Fruit fly (Drosophila melanogaster) whole organism, embryonic: Measurements from ENCODE around the gene CG11893.
A peak's percentile ranks its signal among the peaks of the same experiment; 100 is the strongest.

Experiments
- CG10462 ChIP-seq: fragments of 200-800 bp; sonication (Bioruptor generic); optimal IDR thresholded peaks from 2 replicates; lab custom pipeline; 2016; ENCODE audit warnings: missing biosample characterization, missing genetic modification characterization
- CG13287 ChIP-seq: fragments of 200-800 bp; sonication (Bioruptor generic); IDR thresholded peaks from 2 replicates; pipeline ENCODE4 v1.3.6; 2022; ENCODE audit warnings: missing biosample characterization, missing genetic modification characterization; ENCODE audit not compliant: partially characterized antibody
- CG13296 ChIP-seq: fragments of 200-800 bp; sonication (Bioruptor generic); optimal IDR thresholded peaks from 3 replicates; lab custom pipeline; 2018; ENCODE audit warnings: missing biosample characterization, mild to moderate bottlenecking, missing genetic modification characterization
- CG14014 ChIP-seq: fragments of 200-800 bp; sonication (Bioruptor generic); IDR thresholded peaks from 2 replicates; pipeline ENCODE4 v1.3.6; 2022; ENCODE audit warnings: missing biosample characterization, missing genetic modification characterization
- CG1529 ChIP-seq: fragments of 200-800 bp; sonication (Bioruptor generic); optimal IDR thresholded peaks from 3 replicates; lab custom pipeline; 2018; ENCODE audit warnings: missing biosample characterization, missing genetic modification characterization
- CG15696 ChIP-seq: fragments of 200-800 bp; sonication (Bioruptor generic); optimal IDR thresholded peaks from 2 replicates; lab custom pipeline; 2019; ENCODE audit warnings: missing biosample characterization, mild to moderate bottlenecking, missing genetic modification characterization, moderate library complexity
- CG17829 ChIP-seq: fragments of 200-800 bp; optimal IDR thresholded peaks from 2 replicates; lab custom pipeline; 2019; ENCODE audit warnings: missing biosample characterization, mild to moderate bottlenecking, missing genetic modification characterization, moderate library complexity
- CG17912 ChIP-seq: fragments of 200-800 bp; sonication (Bioruptor generic); optimal IDR thresholded peaks from 2 replicates; lab custom pipeline; 2018; ENCODE audit warnings: missing biosample characterization, mild to moderate bottlenecking, missing genetic modification characterization
- CG18476 ChIP-seq: fragments of 200-800 bp; sonication (Bioruptor generic); optimal IDR thresholded peaks from 2 replicates; lab custom pipeline; 2016; ENCODE audit warnings: missing biosample characterization, mild to moderate bottlenecking, missing genetic modification characterization
- CG18599 ChIP-seq: fragments of 200-800 bp; sonication (Bioruptor generic); optimal IDR thresholded peaks from 3 replicates; lab custom pipeline; 2017; ENCODE audit warnings: missing biosample characterization, missing genetic modification characterization, mild to moderate bottlenecking, moderate library complexity, missing genetic modification reagents
- CG2678 ChIP-seq: fragments of 200-800 bp; sonication (Bioruptor generic); optimal IDR thresholded peaks from 3 replicates; lab custom pipeline; 2019; ENCODE audit warnings: missing biosample characterization, mild to moderate bottlenecking, missing genetic modification characterization, moderate library complexity
- CG42726 ChIP-seq: fragments of 200-800 bp; sonication (Bioruptor generic); IDR thresholded peaks from 2 replicates; pipeline ENCODE4 v1.3.6; 2022; ENCODE audit warnings: missing biosample characterization, missing genetic modification characterization; ENCODE audit not compliant: partially characterized antibody
- CG4328 ChIP-seq: fragments of 200-800 bp; sonication (Bioruptor generic); optimal IDR thresholded peaks from 3 replicates; lab custom pipeline; 2017; ENCODE audit warnings: missing biosample characterization, missing genetic modification reagents, missing genetic modification characterization
- CG7987 ChIP-seq: fragments of 200-800 bp; sonication (Bioruptor generic); optimal IDR thresholded peaks from 2 replicates; lab custom pipeline; 2018; ENCODE audit warnings: missing biosample characterization, mild to moderate bottlenecking, missing genetic modification characterization, moderate library complexity
- CG9727 ChIP-seq: fragments of 200-800 bp; sonication (Bioruptor generic); optimal IDR thresholded peaks from 3 replicates; lab custom pipeline; 2017; ENCODE audit warnings: missing biosample characterization, mild to moderate bottlenecking, missing genetic modification characterization
- D19B ChIP-seq: fragments of 200-800 bp; sonication (Bioruptor generic); optimal IDR thresholded peaks from 2 replicates; lab custom pipeline; 2017; ENCODE audit warnings: missing biosample characterization, mild to moderate bottlenecking, missing genetic modification characterization
- Dip2 ChIP-seq: fragments of 200-800 bp; sonication (Bioruptor generic); IDR thresholded peaks from 2 replicates; pipeline ENCODE4 v1.3.6; 2022; ENCODE audit warnings: missing biosample characterization, missing genetic modification characterization
- Dip3 ChIP-seq: fragments of 200-800 bp; sonication (Bioruptor generic); optimal IDR thresholded peaks from 3 replicates; lab custom pipeline; 2016; ENCODE audit warnings: missing biosample characterization, missing genetic modification characterization
- Doc2 ChIP-seq: fragments of 200-800 bp; sonication (Bioruptor generic); IDR thresholded peaks from 2 replicates; pipeline ENCODE4 v1.3.6; 2022; ENCODE audit warnings: missing biosample characterization, missing genetic modification characterization
- GATAe ChIP-seq: fragments of 200-800 bp; sonication (Bioruptor generic); conservative IDR thresholded peaks from 2 replicates; pipeline ENCODE4 v1.3.6; 2022; ENCODE audit warnings: missing biosample characterization, missing genetic modification characterization
- Hr78 ChIP-seq, 2 experiments: fragments of 200-800 bp in 1 of 2; fragments of >200 bp in 1 of 2; sonication (Bioruptor generic) in 1 of 2; optimal IDR thresholded peaks; 2 replicates each; lab custom pipeline; 2017 to 2019; ENCODE audit warnings: missing biosample characterization in 2 of 2, missing genetic modification characterization in 2 of 2, mild to moderate bottlenecking in 1 of 2, moderate library complexity in 1 of 2
- Lim3 ChIP-seq: fragments of 200-800 bp; sonication (Bioruptor generic); IDR thresholded peaks from 2 replicates; pipeline ENCODE4 v1.3.6; 2022; ENCODE audit warnings: missing biosample characterization, missing genetic modification characterization
- MESR4 ChIP-seq: fragments of 200-800 bp; sonication (Bioruptor generic); optimal IDR thresholded peaks from 2 replicates; lab custom pipeline; 2018; ENCODE audit warnings: missing biosample characterization, mild to moderate bottlenecking, missing genetic modification characterization, moderate library complexity
- Med ChIP-seq: fragments of 200-800 bp; sonication (Bioruptor generic); peaks from one replicate; lab custom pipeline; 2016; ENCODE audit warnings: missing biosample characterization, missing genetic modification characterization, mild to moderate bottlenecking, inconsistent platforms, moderate library complexity
- NC2α ChIP-seq: fragments of 200-800 bp; sonication (Bioruptor generic); optimal IDR thresholded peaks from 2 replicates; lab custom pipeline; 2016; ENCODE audit warnings: missing biosample characterization, missing genetic modification characterization
- NC2β ChIP-seq: fragments of 200-800 bp; sonication (Bioruptor generic); optimal IDR thresholded peaks from 2 replicates; lab custom pipeline; 2016; ENCODE audit warnings: missing biosample characterization, missing genetic modification characterization
- Pdp1 ChIP-seq, 2 experiments: fragments of 200-800 bp; sonication (Bioruptor generic); optimal IDR thresholded peaks; 3 replicates each; lab custom pipeline; 2016; ENCODE audit warnings: missing biosample characterization in 2 of 2, missing genetic modification characterization in 2 of 2, mild to moderate bottlenecking in 1 of 2, moderate library complexity in 1 of 2
- Ptx1 ChIP-seq: fragments of 200-800 bp; sonication (Bioruptor generic); IDR thresholded peaks from 2 replicates; pipeline ENCODE4 v1.3.6; 2022; ENCODE audit warnings: missing biosample characterization, missing genetic modification characterization
- Spps ChIP-seq: fragments of 200-800 bp; sonication (Bioruptor generic); optimal IDR thresholded peaks from 2 replicates; lab custom pipeline; 2018; ENCODE audit warnings: missing biosample characterization, mild to moderate bottlenecking, missing genetic modification characterization
- Trl ChIP-seq, 3 experiments: fragments of >200 bp in 2 of 3; fragments of 200-800 bp in 1 of 3; sonication (Bioruptor generic) in 1 of 3; optimal IDR thresholded peaks; 2 replicates in 1 of 3; 3 replicates in 2 of 3; lab custom pipeline; 2016 to 2017; ENCODE audit warnings: missing biosample characterization in 1 of 3, missing genetic modification characterization in 1 of 3
- danr ChIP-seq: fragments of 200-800 bp; sonication (Bioruptor generic); IDR thresholded peaks from 2 replicates; pipeline ENCODE4 v1.3.6; 2022; ENCODE audit warnings: missing biosample characterization, missing genetic modification characterization
- dati ChIP-seq: fragments of 200-800 bp; sonication (Bioruptor generic); IDR thresholded peaks from 2 replicates; pipeline ENCODE4 v1.3.6; 2022; ENCODE audit warnings: missing biosample characterization, missing genetic modification characterization
- exex ChIP-seq: fragments of 200-800 bp; sonication (Bioruptor generic); optimal IDR thresholded peaks from 4 replicates; lab custom pipeline; 2018; ENCODE audit warnings: missing biosample characterization, mild to moderate bottlenecking, missing genetic modification characterization, moderate library complexity
- jigr1 ChIP-seq: fragments of 200-800 bp; sonication (Bioruptor generic); IDR thresholded peaks from 3 replicates; pipeline ENCODE4 v1.3.6; 2022; ENCODE audit warnings: missing biosample characterization, missing genetic modification characterization
- knrl ChIP-seq: fragments of 200-800 bp; sonication (Bioruptor generic); IDR thresholded peaks from 3 replicates; pipeline ENCODE4 v1.3.6; 2022; ENCODE audit warnings: missing biosample characterization, missing genetic modification characterization; ENCODE audit not compliant: partially characterized antibody
- lab ChIP-seq: fragments of 200-800 bp; sonication (Bioruptor generic); optimal IDR thresholded peaks from 3 replicates; lab custom pipeline; 2017; ENCODE audit warnings: missing biosample characterization, missing genetic modification characterization, mild to moderate bottlenecking, moderate library complexity, missing genetic modification reagents
- lola ChIP-seq, 3 experiments: fragments of >200 bp in 2 of 3; fragments of 200-800 bp in 1 of 3; sonication (Bioruptor generic) in 1 of 3; optimal IDR thresholded peaks; 2 replicates each; lab custom pipeline; 2017 to 2019; ENCODE audit warnings: missing biosample characterization in 3 of 3, missing genetic modification characterization in 3 of 3, mild to moderate bottlenecking in 1 of 3, moderate library complexity in 1 of 3
- nmo ChIP-seq: fragments of 200-800 bp; sonication (Bioruptor generic); optimal IDR thresholded peaks from 2 replicates; lab custom pipeline; 2018; ENCODE audit warnings: missing biosample characterization, mild to moderate bottlenecking, missing genetic modification characterization, moderate library complexity
- org-1 ChIP-seq: fragments of 200-800 bp; sonication (Bioruptor generic); optimal IDR thresholded peaks from 2 replicates; lab custom pipeline; 2017; ENCODE audit warnings: missing biosample characterization, missing genetic modification characterization
- pum ChIP-seq: fragments of 200-800 bp; sonication (Bioruptor generic); optimal IDR thresholded peaks from 2 replicates; lab custom pipeline; 2016; ENCODE audit warnings: missing biosample characterization, missing genetic modification characterization
- schlank ChIP-seq: fragments of 200-800 bp; sonication (Bioruptor generic); optimal IDR thresholded peaks from 2 replicates; lab custom pipeline; 2018; ENCODE audit warnings: missing biosample characterization, mild to moderate bottlenecking, missing genetic modification characterization
- sens ChIP-seq: fragments of 200-800 bp; sonication (Bioruptor generic); peaks from one replicate; lab custom pipeline; 2016; ENCODE audit warnings: missing biosample characterization, missing genetic modification characterization
- slou ChIP-seq: fragments of 200-800 bp; sonication (Bioruptor generic); optimal IDR thresholded peaks from 3 replicates; lab custom pipeline; 2016; ENCODE audit warnings: missing biosample characterization, missing genetic modification characterization
- sqz ChIP-seq: fragments of 200-800 bp; sonication (Bioruptor generic); optimal IDR thresholded peaks from 3 replicates; lab custom pipeline; 2018; ENCODE audit warnings: missing biosample characterization, mild to moderate bottlenecking, missing genetic modification characterization
- sug ChIP-seq: fragments of 200-800 bp; optimal IDR thresholded peaks from 2 replicates; lab custom pipeline; 2019; ENCODE audit warnings: missing biosample characterization, mild to moderate bottlenecking, missing genetic modification characterization, moderate library complexity
- tup ChIP-seq: fragments of 200-800 bp; sonication (Bioruptor generic); optimal IDR thresholded peaks from 2 replicates; lab custom pipeline; 2016; ENCODE audit warnings: missing biosample characterization, mild to moderate bottlenecking, missing genetic modification characterization, moderate library complexity
- wek ChIP-seq: fragments of 200-800 bp; sonication (Bioruptor generic); optimal IDR thresholded peaks from 3 replicates; lab custom pipeline; 2018; ENCODE audit warnings: missing biosample characterization, mild to moderate bottlenecking, missing genetic modification characterization, moderate library complexity
- zfh2 ChIP-seq: fragments of 200-800 bp; sonication (Bioruptor generic); optimal IDR thresholded peaks from 2 replicates; lab custom pipeline; 2016; ENCODE audit warnings: missing biosample characterization, missing genetic modification characterization

The CG11893 gene

DNA sequence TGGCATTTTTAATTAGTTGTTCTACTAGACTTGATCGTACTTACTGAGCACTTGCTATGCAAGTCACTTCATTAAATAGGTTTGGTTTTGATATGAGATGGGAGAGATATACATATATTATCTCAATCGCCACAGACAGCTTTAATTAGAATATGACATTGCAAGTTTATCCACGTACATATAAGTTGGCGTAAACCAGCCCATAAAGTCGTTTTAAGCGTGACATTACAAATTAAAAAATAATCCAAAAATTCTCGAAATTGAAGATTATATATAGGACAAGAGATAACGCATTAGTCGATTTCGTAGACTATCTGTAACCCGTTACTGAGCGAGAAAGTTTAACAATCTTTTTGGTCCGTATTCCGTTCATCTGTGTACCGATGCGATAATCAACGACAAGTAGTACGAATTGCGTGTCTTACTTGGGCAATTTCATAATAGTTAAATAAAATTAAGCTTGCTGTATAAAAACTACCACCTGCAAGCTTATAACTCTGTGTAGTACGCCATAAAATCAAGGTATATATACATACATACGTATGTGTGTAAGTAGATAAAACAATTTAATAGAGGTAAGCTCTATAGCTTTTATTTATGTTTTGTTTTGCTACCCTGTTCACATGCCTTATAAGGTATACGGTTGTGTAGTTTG is 30.5 kb downstream of the CG11893 start, which contains the start of gene CG10560 (continued):
- TF ChIP-seq Dip2 (GFP tag; lab: Robert Waterston, UW) (no peak), CG42726 (no peak), Pdp1 (GFP tag; optimal IDR thresholded peaks at IDR 0.05; lab: Kevin White, UChicago) (peak in 1 of 2 experiments; percentile 54), NC2β (GFP tag; lab: Kevin White, UChicago) (no peak), MESR4 (GFP tag; lab: Kevin White, UChicago) (no peak), CG4328 (GFP tag; lab: Kevin White, UChicago) (no peak), CG13296 (GFP tag; lab: Kevin White, UChicago) (peak; percentile 46), CG18599 (GFP tag; lab: Kevin White, UChicago) (no peak), nmo (GFP tag; lab: Kevin White, UChicago) (no peak), CG10462 (GFP tag; lab: Kevin White, UChicago) (no peak), dati (GFP tag; lab: Robert Waterston, UW) (no peak), CG17829 (no peak), zfh2 (no peak), pum (GFP tag; lab: Kevin White, UChicago) (no peak), Doc2 (GFP tag; lab: Robert Waterston, UW) (no peak), D19B (peak; percentile 86), CG2678 (tag; lab: Kevin White, UChicago) (peak; percentile 43), jigr1 (GFP tag; lab: Robert Waterston, UW) (no peak)

DNA sequence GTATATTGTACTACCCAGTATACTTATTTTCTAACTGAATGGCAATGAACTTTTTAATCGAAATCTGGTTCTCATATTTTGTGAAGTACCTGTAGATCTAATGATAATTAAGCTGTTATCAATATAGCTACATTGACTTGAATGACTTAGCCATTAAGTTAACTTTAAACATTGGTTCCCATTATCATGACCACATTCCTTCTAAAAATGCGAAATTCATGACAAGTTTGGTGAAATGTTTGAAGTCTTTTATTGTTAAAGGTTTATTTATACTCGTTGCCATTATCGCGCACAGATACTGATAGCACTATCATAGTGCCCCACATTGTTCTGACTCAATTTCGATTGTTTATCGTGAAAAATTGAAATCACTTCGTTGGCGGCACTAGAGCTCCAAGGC is 31.2 kb downstream of the CG11893 start:
- no peak for TF ChIP-seq CG9727 (GFP tag; lab: Kevin White, UChicago)
- TF ChIP-seq org-1 (GFP tag; lab: Kevin White, UChicago), result no peak
- peak; percentile 86 for TF ChIP-seq sug (tag; lab: Kevin White, UChicago)
- no peak for TF ChIP-seq danr (GFP tag; lab: Robert Waterston, UW)
- TF ChIP-seq Lim3 (GFP tag; lab: Robert Waterston, UW), result 0 out of 2 replicates have a peak, but pooled peaks have one; percentile 26
- TF ChIP-seq Hr78 (GFP tag; optimal IDR thresholded peaks at IDR 0.05; lab: Kevin White, UChicago), result no peak
- no peak for TF ChIP-seq CG17912 (GFP tag; lab: Kevin White, UChicago)
- peak; percentile 84 for TF ChIP-seq exex (tag; lab: Kevin White, UChicago)
- TF ChIP-seq slou, result no peak
- TF ChIP-seq GATAe (GFP tag; lab: Robert Waterston, UW), result 0 out of 2 replicates have a peak, but pooled peaks have one; percentile 40
- TF ChIP-seq schlank (tag; lab: Kevin White, UChicago), result no peak
- TF ChIP-seq lola (GFP tag; optimal IDR thresholded peaks at IDR 0.05; lab: Kevin White, UChicago), result no peak
- no peak for TF ChIP-seq CG18476 (GFP tag; lab: Kevin White, UChicago)
- no peak for TF ChIP-seq CG13287 (GFP tag; lab: Robert Waterston, UW)
- TF ChIP-seq knrl (GFP tag; lab: Robert Waterston, UW), result no peak
- TF ChIP-seq CG14014, result no peak
- no peak for TF ChIP-seq wek
- TF ChIP-seq CG7987, result no peak
- TF ChIP-seq CG15696 (tag; lab: Kevin White, UChicago), result no peak
- peak in 1 of 2 experiments; percentile 1 for TF ChIP-seq Trl (optimal IDR thresholded peaks at IDR 0.05; lab: Kevin White, UChicago)
- no peak for TF ChIP-seq Trl (GFP tag; optimal IDR thresholded peaks at IDR 0.05; lab: Kevin White, UChicago)
- TF ChIP-seq NC2α (GFP tag; lab: Kevin White, UChicago), result no peak
- no peak for TF ChIP-seq CG1529 (GFP tag; lab: Kevin White, UChicago)
- TF ChIP-seq Ptx1 (GFP tag; lab: Robert Waterston, UW), result no peak
- no peak for TF ChIP-seq sens (GFP tag; lab: Kevin White, UChicago)
- TF ChIP-seq lab (GFP tag; lab: Kevin White, UChicago), result peak; percentile 14
- no peak for TF ChIP-seq Spps (tag; lab: Kevin White, UChicago)
- peak; percentile 33 for TF ChIP-seq Med (GFP tag; lab: Kevin White, UChicago)
- TF ChIP-seq Dip3, result no peak
- TF ChIP-seq tup (GFP tag; lab: Kevin White, UChicago), result no peak
- TF ChIP-seq sqz (GFP tag; lab: Kevin White, UChicago), result no peak
